ENCODE assay signal across 5 worm cellular contexts in the genomic region with DNA sequence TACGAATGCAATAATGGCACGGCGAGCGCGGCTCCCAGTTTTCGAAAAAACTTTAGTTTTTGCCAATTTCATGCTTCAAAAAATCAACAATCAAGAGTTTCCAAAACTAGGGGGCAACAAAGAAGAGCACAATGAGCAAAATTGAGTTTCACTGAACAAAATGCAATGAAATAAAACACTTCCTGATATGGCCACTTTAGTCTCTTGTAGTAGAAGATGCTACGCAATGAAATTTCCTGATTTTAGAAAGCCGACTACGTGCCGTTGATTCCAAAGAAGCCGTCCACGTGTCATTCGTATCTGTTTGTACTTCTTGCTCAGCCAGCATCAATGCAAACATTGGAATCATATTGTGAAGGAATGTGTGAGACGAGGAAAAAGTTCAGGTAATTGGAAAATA.
A peak's percentile ranks its signal among the peaks of the same experiment; 100 is the strongest.
TF ChIP-seq lines count a peak whose summit lies in the region.

No protein-coding gene starts in this region.

TF ChIP-seq in whole organism, L1 larva, 84 proteins besides CTCF, POLR2A, EP300 and RAD21:
- TF ChIP-seq fkh-10 (GFP tag; optimal IDR thresholded peaks at IDR 0.05; lab: Kevin White, UChicago), result peak; percentile 71
- TF ChIP-seq lin-14 (GFP tag; optimal IDR thresholded peaks at IDR 0.05; lab: Kevin White, UChicago), result peak; percentile 23
- no peak for TF ChIP-seq nhr-85 (tag; lab: Kevin White, UChicago)

TF ChIP-seq in whole organism, L3 larva, 47 proteins besides CTCF, POLR2A, EP300 and RAD21:
- TF ChIP-seq elt-3 (tag; optimal IDR thresholded peaks at IDR 0.05; lab: Kevin White, UChicago), result no peak
- peak; percentile 55 for TF ChIP-seq fkh-10 (GFP tag; optimal IDR thresholded peaks at IDR 0.05; lab: Kevin White, UChicago)

TF ChIP-seq in whole organism, L4 larva, 104 proteins besides CTCF, POLR2A, EP300 and RAD21:
- peak; percentile 24 for TF ChIP-seq fkh-10 (GFP tag; optimal IDR thresholded peaks at IDR 0.05; lab: Kevin White, UChicago)
- TF ChIP-seq ceh-28 (tag; optimal IDR thresholded peaks at IDR 0.05; lab: Kevin White, UChicago), result no peak
TF ChIP-seq in whole organism, L4 larva: peak in this region for 1.

TF ChIP-seq in whole organism, late embryonic, 69 proteins besides CTCF, POLR2A, EP300 and RAD21:
- no peak for TF ChIP-seq lin-11 (tag; optimal IDR thresholded peaks at IDR 0.05; lab: Kevin White, UChicago)
- TF ChIP-seq unc-42 (tag; optimal IDR thresholded peaks at IDR 0.05; lab: Kevin White, UChicago), result peak; percentile 58

TF ChIP-seq in whole organism, mixed stage, embryonic, 35 proteins besides CTCF, POLR2A, EP300 and RAD21:
- TF ChIP-seq ceh-43 (GFP tag; optimal IDR thresholded peaks at IDR 0.05; lab: Kevin White, UChicago) (no peak), ces-1 (GFP tag; optimal IDR thresholded peaks at IDR 0.05; lab: Kevin White, UChicago) (peak; percentile 80), pha-4 (tag; optimal IDR thresholded peaks at IDR 0.05; lab: Kevin White, UChicago) (no peak), flh-1 (GFP tag; optimal IDR thresholded peaks at IDR 0.05; lab: Kevin White, UChicago) (no peak), ceh-39 (tag; optimal IDR thresholded peaks at IDR 0.05; lab: Kevin White, UChicago) (no peak), ztf-11 (tag; optimal IDR thresholded peaks at IDR 0.05; lab: Kevin White, UChicago) (no peak), elt-1 (tag; optimal IDR thresholded peaks at IDR 0.05; lab: Kevin White, UChicago; ENCODE audit: borderline replicate concordance, insufficient read depth) (no peak), mab-5 (tag; optimal IDR thresholded peaks at IDR 0.05; lab: Kevin White, UChicago) (no peak), ham-2 (GFP tag; optimal IDR thresholded peaks at IDR 0.05; lab: Kevin White, UChicago) (no peak)

Comparison
In these comparisons a context has a peak if more than half of its experiments do, and no peak if none do; other contexts are left out.
1. Of the 29 proteins assayed by ChIP-seq in both whole organism, L4 larva and whole organism, L1 larva: peak only in whole organism, L4 larva: none; only in whole organism, L1 larva: none; in both: fkh-10; in neither: 28.